Fruit fly (Drosophila melanogaster) whole organism, embryonic: ENCODE data around the gene CG3815.

Source experiments
- Awh ChIP-seq: fragments of 200-800 bp; sonication (Bioruptor generic); IDR thresholded peaks from 2 replicates; pipeline ENCODE4, ENCODE4 v1.3.6; 2022; ENCODE audit warnings: missing biosample characterization, missing genetic modification characterization
- Bdp1 ChIP-seq: fragments of 200-800 bp; sonication (Bioruptor generic); optimal IDR thresholded peaks from 3 replicates; lab custom pipeline; 2016; ENCODE audit warnings: missing biosample characterization, missing genetic modification characterization
- CG11504 ChIP-seq: fragments of 200-800 bp; sonication (Bioruptor generic); optimal IDR thresholded peaks from 3 replicates; lab custom pipeline; 2019; ENCODE audit warnings: missing biosample characterization, mild to moderate bottlenecking, missing genetic modification characterization, moderate library complexity
- CG12071 ChIP-seq: fragments of 200-800 bp; sonication (Bioruptor generic); optimal IDR thresholded peaks from 3 replicates; lab custom pipeline; 2018; ENCODE audit warnings: missing biosample characterization, mild to moderate bottlenecking, missing genetic modification characterization
- CG12104 ChIP-seq: fragments of 200-800 bp; sonication (Bioruptor generic); optimal IDR thresholded peaks from 3 replicates; lab custom pipeline; 2016; ENCODE audit warnings: missing biosample characterization, missing genetic modification characterization
- CG12942 ChIP-seq: fragments of 200-800 bp; sonication (Bioruptor generic); optimal IDR thresholded peaks from 3 replicates; lab custom pipeline; 2016; ENCODE audit warnings: missing biosample characterization, missing genetic modification characterization
- CG13296 ChIP-seq: fragments of 200-800 bp; sonication (Bioruptor generic); optimal IDR thresholded peaks from 3 replicates; lab custom pipeline; 2018; ENCODE audit warnings: missing biosample characterization, mild to moderate bottlenecking, missing genetic modification characterization
- CG13624 ChIP-seq: fragments of 200-800 bp; sonication (Bioruptor generic); optimal IDR thresholded peaks from 2 replicates; lab custom pipeline; 2016; ENCODE audit warnings: missing biosample characterization, missing genetic modification characterization
- CG14441 ChIP-seq: fragments of 200-800 bp; sonication (Bioruptor generic); IDR thresholded peaks from 2 replicates; pipeline ENCODE4 v1.3.6; 2022; ENCODE audit warnings: missing biosample characterization, missing genetic modification characterization
- CG14710 ChIP-seq: fragments of 200-800 bp; sonication (Bioruptor generic); optimal IDR thresholded peaks from 3 replicates; lab custom pipeline; 2019; ENCODE audit warnings: missing biosample characterization, mild to moderate bottlenecking, missing genetic modification characterization, moderate library complexity
- CG14860 ChIP-seq: fragments of 200-800 bp; sonication (Bioruptor generic); IDR thresholded peaks from 3 replicates; pipeline ENCODE4 v1.3.6; 2022; ENCODE audit warnings: missing biosample characterization, missing genetic modification characterization; ENCODE audit not compliant: partially characterized antibody
- CG15011 ChIP-seq: fragments of 200-800 bp; sonication (Bioruptor generic); optimal IDR thresholded peaks from 3 replicates; lab custom pipeline; 2018; ENCODE audit warnings: missing biosample characterization, mild to moderate bottlenecking, missing genetic modification characterization
- CG17385 ChIP-seq: fragments of 200-800 bp; sonication (Bioruptor generic); optimal IDR thresholded peaks from 3 replicates; lab custom pipeline; 2018; ENCODE audit warnings: missing biosample characterization, mild to moderate bottlenecking, missing genetic modification characterization
- CG18764 ChIP-seq: fragments of 200-800 bp; sonication (Bioruptor generic); optimal IDR thresholded peaks from 3 replicates; lab custom pipeline; 2016; ENCODE audit warnings: missing biosample characterization, missing genetic modification characterization
- CG2129 ChIP-seq: fragments of 200-800 bp; sonication (Bioruptor generic); IDR thresholded peaks from 2 replicates; pipeline ENCODE4 v1.3.6; 2022; ENCODE audit warnings: missing biosample characterization, missing genetic modification characterization; ENCODE audit not compliant: partially characterized antibody
- CG2199 ChIP-seq: fragments of 200-800 bp; sonication (Bioruptor generic); IDR thresholded peaks from 3 replicates; pipeline ENCODE4 v1.3.6; 2022; ENCODE audit warnings: missing biosample characterization, missing genetic modification characterization
- CG33213 ChIP-seq: fragments of 200-800 bp; sonication (Bioruptor generic); optimal IDR thresholded peaks from 3 replicates; lab custom pipeline; 2016; ENCODE audit warnings: missing biosample characterization, missing genetic modification characterization
- CG3407 ChIP-seq: fragments of 200-800 bp; sonication (Bioruptor generic); optimal IDR thresholded peaks from 2 replicates; lab custom pipeline; 2018; ENCODE audit warnings: missing biosample characterization, mild to moderate bottlenecking, missing genetic modification characterization
- CG4820 ChIP-seq: fragments of 200-800 bp; sonication (Bioruptor generic); optimal IDR thresholded peaks from 3 replicates; lab custom pipeline; 2016; ENCODE audit warnings: missing biosample characterization, missing genetic modification characterization
- CG7928 ChIP-seq: fragments of 200-800 bp; sonication (Bioruptor generic); optimal IDR thresholded peaks from 2 replicates; lab custom pipeline; 2017; ENCODE audit warnings: missing biosample characterization, mild to moderate bottlenecking, missing genetic modification characterization
- CG9932 ChIP-seq: fragments of 200-800 bp; sonication (Bioruptor generic); IDR thresholded peaks from 2 replicates; pipeline ENCODE4 v1.3.6; 2022; ENCODE audit warnings: missing biosample characterization, missing genetic modification characterization
- Camta ChIP-seq: fragments of 200-800 bp; sonication (Bioruptor generic); optimal IDR thresholded peaks from 2 replicates; lab custom pipeline; 2016; ENCODE audit warnings: missing biosample characterization, missing genetic modification characterization
- Chrac-16 ChIP-seq: fragments of 200-800 bp; sonication (Bioruptor generic); optimal IDR thresholded peaks from 3 replicates; lab custom pipeline; 2016; ENCODE audit warnings: missing biosample characterization, missing genetic modification characterization
- D19A ChIP-seq: fragments of 200-800 bp; optimal IDR thresholded peaks from 3 replicates; lab custom pipeline; 2019; ENCODE audit warnings: missing biosample characterization, mild to moderate bottlenecking, missing genetic modification characterization, moderate library complexity
- Dek ChIP-seq: fragments of 200-800 bp; sonication (Bioruptor generic); optimal IDR thresholded peaks from 3 replicates; lab custom pipeline; 2019; ENCODE audit warnings: missing biosample characterization, mild to moderate bottlenecking, missing genetic modification characterization, moderate library complexity
- Doc3 ChIP-seq: fragments of 200-800 bp; sonication (Bioruptor generic); IDR thresholded peaks from 3 replicates; pipeline ENCODE4 v1.3.6; 2022; ENCODE audit warnings: missing biosample characterization, missing genetic modification characterization; ENCODE audit not compliant: partially characterized antibody
- Elba2 ChIP-seq: fragments of 200-800 bp; sonication (Bioruptor generic); optimal IDR thresholded peaks from 3 replicates; lab custom pipeline; 2016; ENCODE audit warnings: missing biosample characterization, missing genetic modification characterization
- Hsf ChIP-seq: fragments of 200-800 bp; sonication (Bioruptor generic); optimal IDR thresholded peaks from 3 replicates; lab custom pipeline; 2016; ENCODE audit warnings: missing biosample characterization, missing genetic modification characterization
- Mrtf ChIP-seq: fragments of 200-800 bp; sonication (Bioruptor generic); IDR thresholded peaks from 3 replicates; pipeline ENCODE4 v1.3.6; 2022; ENCODE audit warnings: missing biosample characterization, missing genetic modification characterization
- Rfx ChIP-seq: fragments of 200-800 bp; sonication (Bioruptor generic); IDR thresholded peaks from 2 replicates; pipeline ENCODE4 v1.3.6; 2022; ENCODE audit warnings: missing biosample characterization, missing genetic modification characterization
- Six4 ChIP-seq: fragments of 200-800 bp; sonication (Bioruptor generic); optimal IDR thresholded peaks from 2 replicates; lab custom pipeline; 2016; ENCODE audit warnings: missing biosample characterization, missing genetic modification characterization
- Spps ChIP-seq: fragments of 200-800 bp; sonication (Bioruptor generic); optimal IDR thresholded peaks from 2 replicates; lab custom pipeline; 2018; ENCODE audit warnings: missing biosample characterization, mild to moderate bottlenecking, missing genetic modification characterization
- Stat92E ChIP-seq, 3 experiments: fragments of >200 bp in 2 of 3; fragments of 200-800 bp in 1 of 3; sonication (Bioruptor generic) in 1 of 3; optimal IDR thresholded peaks; 2 replicates each; lab custom pipeline; 2017 to 2019; ENCODE audit warnings: missing biosample characterization in 3 of 3, missing genetic modification characterization in 3 of 3, mild to moderate bottlenecking in 1 of 3, moderate library complexity in 1 of 3
- ab ChIP-seq: fragments of 200-800 bp; sonication (Bioruptor generic); optimal IDR thresholded peaks from 2 replicates; lab custom pipeline; 2016; ENCODE audit warnings: missing biosample characterization, missing genetic modification characterization
- bowl ChIP-seq: fragments of 200-800 bp; sonication (Bioruptor generic); IDR thresholded peaks from 2 replicates; pipeline ENCODE4 v1.3.6; 2022; ENCODE audit warnings: missing biosample characterization, missing genetic modification characterization
- chm ChIP-seq: fragments of 200-800 bp; sonication (Bioruptor generic); IDR thresholded peaks from 2 replicates; pipeline ENCODE4 v1.3.6; 2022; ENCODE audit warnings: missing biosample characterization, missing genetic modification characterization
- dan ChIP-seq: fragments of 200-800 bp; sonication (Bioruptor generic); IDR thresholded peaks from 2 replicates; pipeline ENCODE4 v1.3.6; 2022; ENCODE audit warnings: missing biosample characterization, missing genetic modification characterization
- dm ChIP-seq: fragments of 200-800 bp; sonication (Bioruptor generic); optimal IDR thresholded peaks from 3 replicates; lab custom pipeline; 2016; ENCODE audit warnings: missing biosample characterization, missing genetic modification characterization
- eve ChIP-seq, 2 experiments: fragments of >200 bp; optimal IDR thresholded peaks; 2 replicates each; lab custom pipeline; 2017; ENCODE audit warnings: missing biosample characterization in 2 of 2, missing genetic modification characterization in 2 of 2
- fd102C ChIP-seq: fragments of 200-800 bp; sonication (Bioruptor generic); optimal IDR thresholded peaks from 2 replicates; lab custom pipeline; 2018; ENCODE audit warnings: missing biosample characterization, mild to moderate bottlenecking, missing genetic modification characterization, moderate library complexity
- gem ChIP-seq: fragments of 200-800 bp; sonication (Bioruptor generic); optimal IDR thresholded peaks from 2 replicates; lab custom pipeline; 2019; ENCODE audit warnings: missing biosample characterization, mild to moderate bottlenecking, missing genetic modification characterization, moderate library complexity
- inv ChIP-seq: fragments of 200-800 bp; sonication (Bioruptor generic); IDR thresholded peaks from 2 replicates; pipeline ENCODE4 v1.3.6; 2022; ENCODE audit warnings: missing biosample characterization, missing genetic modification characterization; ENCODE audit not compliant: partially characterized antibody
- klu ChIP-seq: fragments of 200-800 bp; sonication (Bioruptor generic); IDR thresholded peaks from 2 replicates; pipeline ENCODE4 v1.3.6; 2022; ENCODE audit warnings: missing biosample characterization, missing genetic modification characterization
- luna ChIP-seq: fragments of 200-800 bp; sonication (Bioruptor generic); optimal IDR thresholded peaks from 2 replicates; lab custom pipeline; 2016; ENCODE audit warnings: missing biosample characterization, missing genetic modification characterization
- nerfin-2 ChIP-seq: fragments of 200-800 bp; sonication (Bioruptor generic); IDR thresholded peaks from 2 replicates; pipeline ENCODE4 v1.3.6; 2022; ENCODE audit warnings: missing biosample characterization, missing genetic modification characterization; ENCODE audit not compliant: partially characterized antibody
- oc ChIP-seq: fragments of 200-800 bp; sonication (Bioruptor generic); optimal IDR thresholded peaks from 2 replicates; lab custom pipeline; 2018; ENCODE audit warnings: missing biosample characterization, mild to moderate bottlenecking, missing genetic modification characterization, moderate library complexity
- pan ChIP-seq, 4 experiments: fragments of >200 bp in 3 of 4; fragments of 200-800 bp in 1 of 4; sonication (Bioruptor generic) in 1 of 4; optimal IDR thresholded peaks in 3 of 4; IDR thresholded peaks in 1 of 4; 2 replicates each; pipeline versions ENCODE4 v1.3.6 to Lab custom; 2017 to 2022; ENCODE audit warnings: missing biosample characterization in 2 of 4, missing genetic modification characterization in 2 of 4, mixed read lengths in 1 of 4
- pros ChIP-seq: fragments of 200-800 bp; sonication (Bioruptor generic); optimal IDR thresholded peaks from 3 replicates; lab custom pipeline; 2019; ENCODE audit warnings: missing biosample characterization, mild to moderate bottlenecking, missing genetic modification characterization, moderate library complexity
- tap ChIP-seq: fragments of 200-800 bp; optimal IDR thresholded peaks from 3 replicates; lab custom pipeline; 2019; ENCODE audit warnings: missing biosample characterization, mild to moderate bottlenecking, missing genetic modification characterization, moderate library complexity
- tna ChIP-seq: fragments of 200-800 bp; sonication (Bioruptor generic); IDR thresholded peaks from 2 replicates; pipeline ENCODE4 v1.3.6; 2022; ENCODE audit warnings: missing biosample characterization, missing genetic modification characterization; ENCODE audit not compliant: partially characterized antibody

Gene CG3815

DNA sequence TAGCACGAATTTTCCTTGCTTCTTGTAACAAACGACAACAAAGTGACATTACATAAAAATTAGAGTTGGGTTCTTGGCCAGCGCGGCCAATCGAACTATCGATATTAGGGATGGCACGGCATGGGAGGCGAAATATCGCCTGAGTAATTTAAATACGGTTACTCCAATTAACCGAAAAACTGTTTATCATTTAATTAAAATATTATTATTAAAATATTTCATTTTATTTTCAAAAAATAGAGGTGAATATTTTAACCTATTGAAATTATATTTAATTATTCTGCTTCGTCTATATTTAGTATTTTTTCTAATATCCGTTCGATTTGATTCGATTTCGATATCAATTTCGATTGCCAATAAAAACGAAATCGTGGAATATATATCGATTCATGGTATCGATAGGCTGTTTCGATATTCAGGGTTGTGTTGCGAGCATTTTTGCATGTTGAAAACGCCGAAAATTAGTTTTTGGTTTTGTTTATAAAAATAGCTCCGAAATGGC, 39.7 kb upstream of the CG3815 start, which contains the start of the genes Rbcn-3A and Spx (continued):
- peak; percentile 89 for TF ChIP-seq Doc3 (GFP tag; lab: Robert Waterston, UW)
- TF ChIP-seq CG12104: no peak
- TF ChIP-seq CG2129 (GFP tag; lab: Robert Waterston, UW): peak; percentile 82
- no peak for TF ChIP-seq ab (GFP tag; lab: Kevin White, UChicago)
- TF ChIP-seq Chrac-16: no peak
- TF ChIP-seq CG18764: peak; percentile 0
- no peak for TF ChIP-seq Camta (GFP tag; lab: Kevin White, UChicago)
- TF ChIP-seq bowl (GFP tag; lab: Robert Waterston, UW): no peak
- peak; percentile 21 for TF ChIP-seq D19A (tag; lab: Kevin White, UChicago)
- no peak for TF ChIP-seq CG12071 (GFP tag; lab: Kevin White, UChicago)
- peak; percentile 65 for TF ChIP-seq CG14710 (tag; lab: Kevin White, UChicago)
- TF ChIP-seq gem (tag; lab: Kevin White, UChicago): peak; percentile 61
- no peak for TF ChIP-seq Spps (tag; lab: Kevin White, UChicago)
- no peak for TF ChIP-seq luna (GFP tag; lab: Kevin White, UChicago)
- TF ChIP-seq CG3407: no peak
- no peak for TF ChIP-seq Bdp1
- TF ChIP-seq fd102C (GFP tag; lab: Kevin White, UChicago): no peak
- TF ChIP-seq Awh: no peak
- no peak for TF ChIP-seq Rfx (GFP tag; lab: Robert Waterston, UW)
- no peak for TF ChIP-seq CG4820 (GFP tag; lab: Kevin White, UChicago)
- no peak for TF ChIP-seq Elba2
- no peak for TF ChIP-seq dan
- TF ChIP-seq Six4 (GFP tag; lab: Kevin White, UChicago): no peak
- no peak for TF ChIP-seq CG33213 (GFP tag; lab: Kevin White, UChicago)
- TF ChIP-seq CG13624 (GFP tag; lab: Kevin White, UChicago): no peak
- TF ChIP-seq inv (GFP tag; lab: Robert Waterston, UW): peak; percentile 81
- no peak for TF ChIP-seq Mrtf (GFP tag; lab: Robert Waterston, UW)
- no peak for TF ChIP-seq CG7928 (GFP tag; lab: Kevin White, UChicago)
- TF ChIP-seq pan (optimal IDR thresholded peaks at IDR 0.05; lab: Kevin White, UChicago): no peak
- peak in 1 of 2 experiments; percentile 7 for TF ChIP-seq pan (GFP tag; optimal IDR thresholded peaks at IDR 0.05 in 1 of 2, IDR thresholded peaks at IDR 0.05 in 1 of 2)
- TF ChIP-seq tna: peak; percentile 70
- TF ChIP-seq CG11504 (tag; lab: Kevin White, UChicago): peak; percentile 24
- no peak for TF ChIP-seq CG15011 (GFP tag; lab: Kevin White, UChicago)
- TF ChIP-seq CG14860: peak; percentile 89
- TF ChIP-seq CG2199: no peak
- peak; percentile 89 for TF ChIP-seq nerfin-2 (GFP tag; lab: Robert Waterston, UW)
- no peak for TF ChIP-seq oc
- TF ChIP-seq pros: no peak
- TF ChIP-seq CG14441 (GFP tag; lab: Robert Waterston, UW): no peak
- peak; percentile 3 for TF ChIP-seq CG12942
- TF ChIP-seq CG9932 (GFP tag; lab: Robert Waterston, UW): peak; percentile 63
- TF ChIP-seq Hsf (GFP tag; lab: Kevin White, UChicago): no peak
- no peak for TF ChIP-seq CG17385 (GFP tag; lab: Kevin White, UChicago)
- no peak for TF ChIP-seq eve (GFP tag; optimal IDR thresholded peaks at IDR 0.05; lab: Kevin White, UChicago)
- TF ChIP-seq Dek (tag; lab: Kevin White, UChicago): peak; percentile 36
- TF ChIP-seq chm (GFP tag; lab: Robert Waterston, UW): no peak
- TF ChIP-seq Stat92E (GFP tag; optimal IDR thresholded peaks at IDR 0.05; lab: Kevin White, UChicago): peak in 1 of 3 experiments; percentile 45
- peak; percentile 19 for TF ChIP-seq CG13296
- TF ChIP-seq klu (GFP tag; lab: Robert Waterston, UW): no peak
- no peak for TF ChIP-seq dm (GFP tag; lab: Kevin White, UChicago)
- no peak for TF ChIP-seq tap (tag; lab: Kevin White, UChicago)
